Worm (Caenorhabditis elegans): ENCODE results near the gene noca-1.

DNA sequence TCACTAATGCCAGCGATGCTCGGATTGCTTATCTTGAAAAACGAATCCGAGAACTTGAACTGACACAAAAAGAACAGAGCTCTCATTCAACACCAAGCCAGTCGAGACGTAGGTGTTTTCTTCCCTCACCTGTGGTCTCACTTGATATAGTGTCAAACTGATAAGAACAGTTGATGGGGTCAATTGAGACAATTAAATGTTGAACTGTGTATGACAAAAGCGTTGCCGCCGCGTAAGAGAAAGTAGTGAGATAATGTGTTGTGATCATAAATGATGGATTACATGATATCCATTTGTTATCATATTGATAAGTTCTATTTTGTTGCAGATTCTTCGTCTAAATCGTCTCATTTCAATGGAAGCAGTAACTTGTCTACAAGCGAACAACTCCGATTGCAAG is 21.0 kb downstream of the noca-1 start:
- TF ChIP-seq crh-2 (tag; optimal IDR thresholded peaks at IDR 0.05) (no peak), blmp-1 (tag; optimal IDR thresholded peaks at IDR 0.05; ENCODE audit: insufficient read depth) (no peak), mab-5 (tag; optimal IDR thresholded peaks at IDR 0.05) (no peak), nhr-77 (tag; optimal IDR thresholded peaks at IDR 0.05) (no peak)
